Worm (Caenorhabditis elegans) whole organism, late embryonic: Measurements from ENCODE around the gene F52D1.2.

Source experiments
- C08G9.2 ChIP-seq: sonication (generic microtip); optimal IDR thresholded peaks from 2 replicates; lab custom pipeline; 2016; ENCODE audit warnings: mild to moderate bottlenecking, missing genetic modification characterization, moderate library complexity, missing compliant biosample characterization
- F13H6.1 ChIP-seq: sonication (generic microtip); optimal IDR thresholded peaks from 2 replicates; lab custom pipeline; 2016; ENCODE audit warnings: missing genetic modification characterization, missing compliant biosample characterization
- K02D7.2 ChIP-seq: sonication (generic microtip); optimal IDR thresholded peaks from 2 replicates; lab custom pipeline; 2017; ENCODE audit warnings: mild to moderate bottlenecking, missing genetic modification characterization, missing compliant biosample characterization
- K09A11.1 ChIP-seq: sonication (generic microtip); optimal IDR thresholded peaks from 2 replicates; lab custom pipeline; 2017; ENCODE audit warnings: antibody characterized with exemption, mild to moderate bottlenecking, missing genetic modification characterization, missing compliant biosample characterization; ENCODE audit not compliant: insufficient read depth
- Y22D7AL.16 ChIP-seq: sonication (generic microtip); optimal IDR thresholded peaks from 2 replicates; lab custom pipeline; 2016; ENCODE audit warnings: missing genetic modification characterization, missing compliant biosample characterization
- ama-1 ChIP-seq: fragments of 150-350 bp; optimal IDR thresholded peaks from 2 replicates; lab custom pipeline; 2014
- ceh-14 ChIP-seq: sonication (generic microtip); optimal IDR thresholded peaks from 2 replicates; lab custom pipeline; 2016; ENCODE audit warnings: missing genotype, missing genetic modification characterization, missing compliant biosample characterization
- ceh-18 ChIP-seq: sonication (generic microtip); optimal IDR thresholded peaks from 2 replicates; lab custom pipeline; 2016; ENCODE audit warnings: missing genetic modification characterization, missing compliant biosample characterization
- ceh-19 ChIP-seq: fragments of 200-800 bp; sonication (Bioruptor generic); optimal IDR thresholded peaks from 2 replicates; lab custom pipeline; 2018; ENCODE audit warnings: mild to moderate bottlenecking, missing genetic modification characterization, missing compliant biosample characterization
- ceh-2 ChIP-seq: sonication (generic microtip); optimal IDR thresholded peaks from 2 replicates; lab custom pipeline; 2016; ENCODE audit warnings: missing genotype, missing genetic modification characterization, missing compliant biosample characterization
- ceh-22 ChIP-seq: sonication (generic microtip); optimal IDR thresholded peaks from 2 replicates; lab custom pipeline; 2017; ENCODE audit warnings: missing biosample characterization, missing genetic modification characterization
- ceh-24 ChIP-seq: sonication (generic microtip); optimal IDR thresholded peaks from 2 replicates; lab custom pipeline; 2016; ENCODE audit warnings: mild to moderate bottlenecking, missing genetic modification characterization, missing compliant biosample characterization
- ceh-45 ChIP-seq: fragments of 200-800 bp; sonication (Bioruptor generic); IDR thresholded peaks from 2 replicates; pipeline ENCODE4 v1.3.6; 2022; ENCODE audit warnings: missing genetic modification reagents, missing genetic modification characterization, missing compliant biosample characterization
- ceh-48 ChIP-seq: sonication (generic microtip); optimal IDR thresholded peaks from 2 replicates; lab custom pipeline; 2016; ENCODE audit warnings: missing genetic modification characterization, inconsistent platforms, missing compliant biosample characterization
- ceh-6 ChIP-seq: fragments of 200-800 bp; sonication (Bioruptor generic); optimal IDR thresholded peaks from 2 replicates; lab custom pipeline; 2018; ENCODE audit warnings: mild to moderate bottlenecking, missing genetic modification characterization, missing compliant biosample characterization
- ceh-9 ChIP-seq: sonication (generic microtip); optimal IDR thresholded peaks from 2 replicates; lab custom pipeline; 2016; ENCODE audit warnings: mild to moderate bottlenecking, missing genetic modification characterization, inconsistent platforms, missing compliant biosample characterization
- che-1 ChIP-seq: sonication (generic microtip); optimal IDR thresholded peaks from 2 replicates; lab custom pipeline; 2016; ENCODE audit warnings: mild to moderate bottlenecking, missing genetic modification characterization, missing compliant biosample characterization
- elt-4 ChIP-seq: sonication (generic microtip); optimal IDR thresholded peaks from 2 replicates; lab custom pipeline; 2016; ENCODE audit warnings: missing genetic modification characterization, missing compliant biosample characterization
- fax-1 ChIP-seq: sonication (generic microtip); optimal IDR thresholded peaks from 2 replicates; lab custom pipeline; 2016; ENCODE audit warnings: missing genotype, missing genetic modification characterization, missing compliant biosample characterization
- fkh-10 ChIP-seq: fragments of 150-350 bp; optimal IDR thresholded peaks from 2 replicates; lab custom pipeline; 2014; ENCODE audit warnings: missing biosample characterization, missing genetic modification reagents, missing genetic modification characterization
- hlh-13 ChIP-seq: fragments of 200-800 bp; sonication (Bioruptor generic); optimal IDR thresholded peaks from 2 replicates; lab custom pipeline; 2018; ENCODE audit warnings: mild to moderate bottlenecking, missing genetic modification characterization, missing compliant biosample characterization
- hlh-15 ChIP-seq: sonication (generic microtip); optimal IDR thresholded peaks from 2 replicates; lab custom pipeline; 2016; ENCODE audit warnings: missing genetic modification characterization, missing compliant biosample characterization
- hlh-30 ChIP-seq: sonication (generic microtip); optimal IDR thresholded peaks from 2 replicates; lab custom pipeline; 2017; ENCODE audit warnings: antibody characterized with exemption, missing genetic modification characterization, missing compliant biosample characterization; ENCODE audit not compliant: insufficient read depth
- hlh-6 ChIP-seq: sonication (generic microtip); optimal IDR thresholded peaks from 2 replicates; lab custom pipeline; 2016; ENCODE audit warnings: missing genotype, missing genetic modification characterization, missing compliant biosample characterization
- hlh-8 ChIP-seq: sonication (generic microtip); optimal IDR thresholded peaks from 2 replicates; lab custom pipeline; 2016; ENCODE audit warnings: missing genotype, missing genetic modification characterization, missing compliant biosample characterization
- lim-6 ChIP-seq: sonication (generic microtip); optimal IDR thresholded peaks from 2 replicates; lab custom pipeline; 2016; ENCODE audit warnings: missing genetic modification characterization, missing compliant biosample characterization
- mec-3 ChIP-seq: sonication (generic microtip); optimal IDR thresholded peaks from 2 replicates; lab custom pipeline; 2016; ENCODE audit warnings: borderline replicate concordance, missing genetic modification characterization, missing compliant biosample characterization
- nfya-1 ChIP-seq: sonication (generic microtip); optimal IDR thresholded peaks from 2 replicates; lab custom pipeline; 2017; ENCODE audit warnings: missing genetic modification characterization, mild to moderate bottlenecking, missing compliant biosample characterization, antibody characterized with exemption, moderate library complexity
- nhr-11 ChIP-seq: fragments of 150-350 bp; optimal IDR thresholded peaks from 2 replicates; lab custom pipeline; 2014; ENCODE audit warnings: missing biosample characterization, missing genetic modification characterization
- npax-4 ChIP-seq: sonication (generic microtip); optimal IDR thresholded peaks from 2 replicates; lab custom pipeline; 2016; ENCODE audit warnings: missing genetic modification characterization, missing compliant biosample characterization
- odd-2 ChIP-seq: sonication (generic microtip); optimal IDR thresholded peaks from 2 replicates; lab custom pipeline; 2017; ENCODE audit warnings: antibody characterized with exemption, mild to moderate bottlenecking, missing genetic modification characterization, missing compliant biosample characterization
- pag-3 ChIP-seq: sonication (generic microtip); optimal IDR thresholded peaks from 2 replicates; lab custom pipeline; 2016; ENCODE audit warnings: missing compliant biosample characterization, missing genetic modification characterization, borderline replicate concordance
- pat-9 ChIP-seq: fragments of 200-800 bp; sonication (Bioruptor generic); optimal IDR thresholded peaks from 2 replicates; lab custom pipeline; 2018; ENCODE audit warnings: mild to moderate bottlenecking, missing genetic modification characterization, moderate library complexity, missing compliant biosample characterization
- pax-1 ChIP-seq: fragments of 150-350 bp; optimal IDR thresholded peaks from 2 replicates; lab custom pipeline; 2014; ENCODE audit warnings: missing biosample characterization, missing genetic modification characterization
- pha-2 ChIP-seq: sonication (generic microtip); optimal IDR thresholded peaks from 2 replicates; lab custom pipeline; 2017; ENCODE audit warnings: mild to moderate bottlenecking, missing genetic modification characterization, missing compliant biosample characterization
- pros-1 ChIP-seq: fragments of 150-350 bp; optimal IDR thresholded peaks from 2 replicates; lab custom pipeline; 2014; ENCODE audit warnings: missing biosample characterization, missing genetic modification reagents, missing genetic modification characterization
- rnt-1 ChIP-seq: sonication (generic microtip); optimal IDR thresholded peaks from 2 replicates; lab custom pipeline; 2016; ENCODE audit warnings: missing genetic modification characterization, missing compliant biosample characterization
- sdc-2 ChIP-seq: sonication (generic microtip); optimal IDR thresholded peaks from 2 replicates; lab custom pipeline; 2016; ENCODE audit warnings: missing genotype, missing genetic modification characterization, missing compliant biosample characterization
- sox-4 ChIP-seq: sonication (generic microtip); optimal IDR thresholded peaks from 2 replicates; lab custom pipeline; 2017; ENCODE audit warnings: mild to moderate bottlenecking, missing genetic modification characterization, inconsistent platforms, missing compliant biosample characterization
- tbx-2 ChIP-seq: sonication (generic microtip); optimal IDR thresholded peaks from 2 replicates; lab custom pipeline; 2016; ENCODE audit warnings: missing genetic modification characterization, missing compliant biosample characterization
- ttx-3 ChIP-seq: sonication (generic microtip); optimal IDR thresholded peaks from 2 replicates; lab custom pipeline; 2016; ENCODE audit warnings: missing genetic modification reagents, missing genetic modification characterization, missing compliant biosample characterization
- unc-42 ChIP-seq: sonication (generic microtip); optimal IDR thresholded peaks from 2 replicates; lab custom pipeline; 2016; ENCODE audit warnings: missing genotype, missing genetic modification characterization, missing compliant biosample characterization
- unc-55 ChIP-seq: sonication (generic microtip); optimal IDR thresholded peaks from 2 replicates; lab custom pipeline; 2017; ENCODE audit warnings: missing biosample characterization, missing genetic modification reagents, missing genetic modification characterization
- unc-86 ChIP-seq: sonication (generic microtip); optimal IDR thresholded peaks from 2 replicates; lab custom pipeline; 2016; ENCODE audit warnings: missing genetic modification characterization, missing compliant biosample characterization
- zip-5 ChIP-seq: sonication (generic microtip); optimal IDR thresholded peaks from 2 replicates; lab custom pipeline; 2016; ENCODE audit warnings: missing genetic modification characterization, missing compliant biosample characterization
- ztf-16 ChIP-seq: sonication (generic microtip); optimal IDR thresholded peaks from 2 replicates; lab custom pipeline; 2017; ENCODE audit warnings: missing genetic modification characterization, missing compliant biosample characterization

Gene F52D1.2

ce11 chrX:421785-422657 is 28.0 kb downstream of the F52D1.2 start:
- TF ChIP-seq hlh-6 (tag; lab: Kevin White, UChicago), result peak; percentile 5
- no peak for TF ChIP-seq ceh-24
- no peak for TF ChIP-seq ceh-19 (GFP tag; lab: Kevin White, UChicago)
- TF ChIP-seq C08G9.2 (tag; lab: Kevin White, UChicago), result peak; percentile 15
- TF ChIP-seq, all 69 proteins: peak for 2

ce11 chrX:421407-421784 is 28.6 kb downstream of the F52D1.2 start, which contains the start of gene col-19:
Gene col-19, plus strand, starts transcription at chrX:421707.
- TF ChIP-seq ceh-48 (tag; lab: Kevin White, UChicago) (no peak), mec-3 (tag; lab: Kevin White, UChicago) (no peak), che-1 (tag; lab: Kevin White, UChicago) (no peak), lim-6 (tag; lab: Kevin White, UChicago) (no peak), pag-3 (tag; lab: Kevin White, UChicago) (no peak), sox-4 (tag; lab: Kevin White, UChicago) (no peak), ama-1 (lab: Kevin White, UChicago) (no peak), pha-2 (no peak), ztf-16 (no peak), nfya-1 (tag; lab: Kevin White, UChicago) (no peak), sdc-2 (tag; lab: Kevin White, UChicago) (no peak), zip-5 (no peak), odd-2 (tag; lab: Kevin White, UChicago) (no peak), hlh-8 (no peak), F13H6.1 (no peak), ceh-9 (no peak), ttx-3 (tag; lab: Kevin White, UChicago) (no peak), ceh-2 (tag; lab: Kevin White, UChicago) (no peak), unc-86 (tag; lab: Kevin White, UChicago) (no peak), nhr-11 (tag; lab: Kevin White, UChicago) (no peak)

- peak; percentile 91 for TF ChIP-seq rnt-1 (tag; lab: Kevin White, UChicago)
- peak; percentile 86 for TF ChIP-seq tbx-2
- peak; percentile 79 for TF ChIP-seq ttx-3 (tag; lab: Kevin White, UChicago)
- peak; percentile 81 for TF ChIP-seq K09A11.1 (tag; lab: Kevin White, UChicago)
- peak; percentile 65 for TF ChIP-seq ceh-48 (tag; lab: Kevin White, UChicago)
- peak; percentile 45 for TF ChIP-seq hlh-13 (GFP tag; lab: Kevin White, UChicago)
- no peak for TF ChIP-seq ama-1 (lab: Kevin White, UChicago)
- peak; percentile 1 for TF ChIP-seq unc-55
- peak; percentile 19 for TF ChIP-seq pros-1 (tag; lab: Kevin White, UChicago)
- peak; percentile 18 for TF ChIP-seq mec-3 (tag; lab: Kevin White, UChicago)
- peak; percentile 85 for TF ChIP-seq ceh-14 (tag; lab: Kevin White, UChicago)
- TF ChIP-seq ceh-22 (tag; lab: Kevin White, UChicago), result peak; percentile 85
- peak; percentile 59 for TF ChIP-seq K02D7.2 (tag; lab: Kevin White, UChicago)
- TF ChIP-seq elt-4 (tag; lab: Kevin White, UChicago), result no peak
- peak; percentile 65 for TF ChIP-seq fkh-10 (GFP tag; lab: Kevin White, UChicago)
- peak; percentile 36 for TF ChIP-seq lim-6 (tag; lab: Kevin White, UChicago)
- peak; percentile 96 for TF ChIP-seq ceh-18 (tag; lab: Kevin White, UChicago)
- TF ChIP-seq unc-42 (tag; lab: Kevin White, UChicago), result peak; percentile 76
- peak; percentile 60 for TF ChIP-seq hlh-15 (tag; lab: Kevin White, UChicago)
- TF ChIP-seq ceh-9, result peak; percentile 79
- peak; percentile 89 for TF ChIP-seq ceh-6 (GFP tag; lab: Kevin White, UChicago)
- TF ChIP-seq hlh-6 (tag; lab: Kevin White, UChicago), result peak; percentile 92
- peak; percentile 72 for TF ChIP-seq npax-4
- peak; percentile 87 for TF ChIP-seq pat-9 (tag; lab: Kevin White, UChicago)
- TF ChIP-seq nhr-11 (tag; lab: Kevin White, UChicago), result no peak
- TF ChIP-seq Y22D7AL.16 (tag; lab: Kevin White, UChicago), result peak; percentile 75
- TF ChIP-seq pag-3 (tag; lab: Kevin White, UChicago), result peak; percentile 72
- TF ChIP-seq fax-1 (tag; lab: Kevin White, UChicago), result peak; percentile 81
- no peak for TF ChIP-seq pax-1 (tag; lab: Kevin White, UChicago)
- TF ChIP-seq hlh-30 (tag; lab: Kevin White, UChicago), result peak; percentile 39
- TF ChIP-seq ceh-45 (GFP tag; lab: Robert Waterston, UW), result peak; percentile 64
- TF ChIP-seq sdc-2 (tag; lab: Kevin White, UChicago), result peak; percentile 98
Measured at ce11 chrX:410073-410572, 39.9 kb downstream of the F52D1.2 start.
